Worm (Caenorhabditis elegans): ENCODE data around the gene clec-179.

DNA sequence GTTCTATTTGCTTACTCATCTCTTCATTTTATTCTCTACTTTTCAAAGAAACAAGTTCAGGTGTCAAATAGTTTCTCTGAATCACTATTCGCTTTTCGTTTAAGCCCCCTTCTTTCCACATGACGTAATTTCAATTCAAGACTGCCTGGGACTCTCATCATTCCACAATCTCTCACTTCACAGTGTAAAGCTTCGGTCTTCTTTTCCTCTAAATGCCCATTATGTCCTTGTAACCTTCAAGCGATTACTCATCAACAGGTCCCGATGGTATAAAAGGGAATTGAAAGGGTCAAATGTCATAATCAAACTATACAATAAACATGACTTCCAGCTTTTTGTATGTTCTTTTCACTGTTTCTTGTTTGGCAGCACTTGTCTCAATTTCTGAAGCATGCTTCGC is 5.6 kb downstream of the clec-179 start, which contains the start of gene C42D4.3:
- TF ChIP-seq eyg-1 (tag; optimal IDR thresholded peaks at IDR 0.05) (no peak), nhr-232 (tag; optimal IDR thresholded peaks at IDR 0.05) (no peak)
